Worm (Caenorhabditis elegans) whole organism, L2 larva: ENCODE data around the gene F53C3.8.

Experiments
- R02D3.7 ChIP-seq: fragments of 150-350 bp; optimal IDR thresholded peaks from 2 replicates; lab custom pipeline; 2014; ENCODE audit warnings: missing biosample characterization, missing genetic modification characterization
- Y55F3AM.14 ChIP-seq: fragments of 200-800 bp; sonication (Bioruptor generic); optimal IDR thresholded peaks from 2 replicates; lab custom pipeline; 2018; ENCODE audit warnings: mild to moderate bottlenecking, missing genetic modification characterization, missing compliant biosample characterization
- aly-2 ChIP-seq: fragments of 150-350 bp; optimal IDR thresholded peaks from 2 replicates; lab custom pipeline; 2014; ENCODE audit warnings: missing biosample characterization, missing genetic modification characterization
- ama-1 ChIP-seq: fragments of 150-350 bp; optimal IDR thresholded peaks from 2 replicates; lab custom pipeline; 2018; ENCODE audit warnings: inconsistent platforms
- ceh-82 ChIP-seq: fragments of 150-350 bp; optimal IDR thresholded peaks from 2 replicates; lab custom pipeline; 2014; ENCODE audit warnings: missing biosample characterization, missing genetic modification characterization
- crh-2 ChIP-seq: sonication (generic microtip); optimal IDR thresholded peaks from 2 replicates; lab custom pipeline; 2017; ENCODE audit warnings: missing biosample characterization, missing genetic modification characterization
- egl-27 ChIP-seq: sonication (generic microtip); optimal IDR thresholded peaks from 3 replicates; lab custom pipeline; 2017; ENCODE audit warnings: missing biosample characterization, missing genetic modification reagents, missing genetic modification characterization
- elt-1 ChIP-seq: fragments of 150-350 bp; optimal IDR thresholded peaks from 2 replicates; lab custom pipeline; 2014; ENCODE audit warnings: missing biosample characterization, missing genetic modification characterization
- lin-11 ChIP-seq: fragments of 150-350 bp; sonication (generic microtip); optimal IDR thresholded peaks from 2 replicates; lab custom pipeline; 2014; ENCODE audit warnings: missing biosample characterization, missing genetic modification characterization, inconsistent platforms, mixed read lengths
- lin-13 ChIP-seq: fragments of 150-350 bp; optimal IDR thresholded peaks from 2 replicates; lab custom pipeline; 2014; ENCODE audit warnings: missing biosample characterization, missing genetic modification reagents, missing genetic modification characterization
- lin-39 ChIP-seq: fragments of 150-350 bp; optimal IDR thresholded peaks from 2 replicates; lab custom pipeline; 2014; ENCODE audit warnings: missing biosample characterization, missing genetic modification reagents, missing genetic modification characterization
- lsy-2 ChIP-seq, 2 experiments: fragments of 150-350 bp in 1 of 2; sonication (generic microtip) in 1 of 2; optimal IDR thresholded peaks; 2 replicates each; lab custom pipeline; 2014 to 2017; ENCODE audit warnings: missing biosample characterization in 2 of 2, missing genetic modification characterization in 2 of 2
- nhr-11 ChIP-seq: fragments of 150-350 bp; optimal IDR thresholded peaks from 2 replicates; lab custom pipeline; 2014; ENCODE audit warnings: missing biosample characterization, missing genetic modification characterization
- nhr-129 ChIP-seq: fragments of 150-350 bp; optimal IDR thresholded peaks from 2 replicates; lab custom pipeline; 2014; ENCODE audit warnings: missing biosample characterization, missing genetic modification characterization
- skn-1 ChIP-seq: sonication (generic microtip); optimal IDR thresholded peaks from 2 replicates; lab custom pipeline; 2017; ENCODE audit warnings: missing biosample characterization, missing genetic modification characterization
- unc-55 ChIP-seq: fragments of 150-350 bp; sonication (generic microtip); optimal IDR thresholded peaks from 3 replicates; lab custom pipeline; 2014; ENCODE audit warnings: missing biosample characterization, missing genetic modification reagents, missing genetic modification characterization
- zag-1 ChIP-seq: fragments of 150-350 bp; optimal IDR thresholded peaks from 2 replicates; lab custom pipeline; 2014; ENCODE audit warnings: missing biosample characterization, missing genetic modification characterization
- ztf-11 ChIP-seq: sonication (generic microtip); optimal IDR thresholded peaks from 2 replicates; lab custom pipeline; 2017; ENCODE audit warnings: missing biosample characterization, missing genetic modification characterization

Gene F53C3.8

ce11 chrII:3934085-3934484 lies 42.9 kb downstream of the F53C3.8 start, which contains the start of gene Y14H12B.1:
Gene Y14H12B.1, plus strand, starts transcription at chrII:3934447.
- TF ChIP-seq crh-2 (tag; lab: Kevin White, UChicago) = no peak
- TF ChIP-seq egl-27 = no peak
- TF ChIP-seq unc-55 (GFP tag; lab: Kevin White, UChicago) = no peak
- no peak for TF ChIP-seq lsy-2 (tag; optimal IDR thresholded peaks at IDR 0.05; lab: Kevin White, UChicago)
- TF ChIP-seq ceh-82 (tag; lab: Kevin White, UChicago) = no peak
- no peak for TF ChIP-seq aly-2 (tag; lab: Kevin White, UChicago)
- no peak for TF ChIP-seq lin-13 (GFP tag; lab: Kevin White, UChicago)
- TF ChIP-seq ztf-11 (tag; lab: Kevin White, UChicago) = no peak
- no peak for TF ChIP-seq zag-1 (tag; lab: Kevin White, UChicago)

ce11 chrII:3935098-3935497 lies 43.9 kb downstream of the F53C3.8 start:
- TF ChIP-seq lin-11 (no peak), nhr-129 (tag; lab: Kevin White, UChicago) (no peak), skn-1 (no peak), nhr-11 (tag; lab: Kevin White, UChicago) (no peak)

ce11 chrII:3935990-3936389 lies 44.8 kb downstream of the F53C3.8 start:
- no peak for TF ChIP-seq R02D3.7 (tag; lab: Kevin White, UChicago)
- TF ChIP-seq Y55F3AM.14 (GFP tag; lab: Kevin White, UChicago) = no peak
- TF ChIP-seq elt-1 (tag; lab: Kevin White, UChicago) = no peak
- TF ChIP-seq lin-13 (GFP tag; lab: Kevin White, UChicago) = no peak
- no peak for TF ChIP-seq zag-1 (tag; lab: Kevin White, UChicago)
- TF ChIP-seq lin-39 (tag; lab: Kevin White, UChicago) = no peak
- TF ChIP-seq nhr-129 (tag; lab: Kevin White, UChicago) = no peak
- TF ChIP-seq ama-1 (lab: Kevin White, UChicago) = no peak
